Worm (Caenorhabditis elegans) whole organism, late embryonic: ENCODE measurements around the gene Y116F11B.17.

ENCODE experiments used
- F13H6.1 ChIP-seq: sonication (generic microtip); optimal IDR thresholded peaks from 2 replicates; lab custom pipeline; 2016; ENCODE audit warnings: missing genetic modification characterization, missing compliant biosample characterization
- K02D7.2 ChIP-seq: sonication (generic microtip); optimal IDR thresholded peaks from 2 replicates; lab custom pipeline; 2017; ENCODE audit warnings: mild to moderate bottlenecking, missing genetic modification characterization, missing compliant biosample characterization
- K09A11.1 ChIP-seq: sonication (generic microtip); optimal IDR thresholded peaks from 2 replicates; lab custom pipeline; 2017; ENCODE audit warnings: antibody characterized with exemption, mild to moderate bottlenecking, missing genetic modification characterization, missing compliant biosample characterization; ENCODE audit not compliant: insufficient read depth
- ama-1 ChIP-seq: fragments of 150-350 bp; optimal IDR thresholded peaks from 2 replicates; lab custom pipeline; 2014
- ceh-2 ChIP-seq: sonication (generic microtip); optimal IDR thresholded peaks from 2 replicates; lab custom pipeline; 2016; ENCODE audit warnings: missing genotype, missing genetic modification characterization, missing compliant biosample characterization
- ceh-30 ChIP-seq: fragments of 150-350 bp; optimal IDR thresholded peaks from 2 replicates; lab custom pipeline; 2014; ENCODE audit warnings: missing biosample characterization, missing genetic modification characterization
- ceh-34 ChIP-seq: sonication (generic microtip); optimal IDR thresholded peaks from 2 replicates; lab custom pipeline; 2016; ENCODE audit warnings: mild to moderate bottlenecking, missing genetic modification characterization, missing compliant biosample characterization
- ceh-48 ChIP-seq: sonication (generic microtip); optimal IDR thresholded peaks from 2 replicates; lab custom pipeline; 2016; ENCODE audit warnings: missing genetic modification characterization, inconsistent platforms, missing compliant biosample characterization
- ceh-9 ChIP-seq: sonication (generic microtip); optimal IDR thresholded peaks from 2 replicates; lab custom pipeline; 2016; ENCODE audit warnings: mild to moderate bottlenecking, missing genetic modification characterization, inconsistent platforms, missing compliant biosample characterization
- dmd-4 ChIP-seq: sonication (generic microtip); optimal IDR thresholded peaks from 2 replicates; lab custom pipeline; 2016; ENCODE audit warnings: borderline replicate concordance, missing genetic modification characterization, missing compliant biosample characterization
- dve-1 ChIP-seq: sonication (generic microtip); optimal IDR thresholded peaks from 2 replicates; lab custom pipeline; 2017; ENCODE audit warnings: antibody characterized with exemption, mild to moderate bottlenecking, missing genetic modification characterization, missing compliant biosample characterization
- eyg-1 ChIP-seq: sonication (generic microtip); optimal IDR thresholded peaks from 2 replicates; lab custom pipeline; 2016; ENCODE audit warnings: missing genotype, missing genetic modification characterization, missing compliant biosample characterization
- fax-1 ChIP-seq: sonication (generic microtip); optimal IDR thresholded peaks from 2 replicates; lab custom pipeline; 2016; ENCODE audit warnings: missing genotype, missing genetic modification characterization, missing compliant biosample characterization
- gmeb-2 ChIP-seq: sonication (generic microtip); optimal IDR thresholded peaks from 2 replicates; lab custom pipeline; 2016; ENCODE audit warnings: missing genetic modification characterization, inconsistent platforms, missing compliant biosample characterization
- hlh-15 ChIP-seq: sonication (generic microtip); optimal IDR thresholded peaks from 2 replicates; lab custom pipeline; 2016; ENCODE audit warnings: missing genetic modification characterization, missing compliant biosample characterization
- hlh-30 ChIP-seq: sonication (generic microtip); optimal IDR thresholded peaks from 2 replicates; lab custom pipeline; 2017; ENCODE audit warnings: antibody characterized with exemption, missing genetic modification characterization, missing compliant biosample characterization; ENCODE audit not compliant: insufficient read depth
- hlh-6 ChIP-seq: sonication (generic microtip); optimal IDR thresholded peaks from 2 replicates; lab custom pipeline; 2016; ENCODE audit warnings: missing genotype, missing genetic modification characterization, missing compliant biosample characterization
- hlh-8 ChIP-seq: sonication (generic microtip); optimal IDR thresholded peaks from 2 replicates; lab custom pipeline; 2016; ENCODE audit warnings: missing genotype, missing genetic modification characterization, missing compliant biosample characterization
- madf-2 ChIP-seq: sonication (generic microtip); optimal IDR thresholded peaks from 2 replicates; lab custom pipeline; 2017; ENCODE audit warnings: missing genetic modification characterization, missing compliant biosample characterization
- nfya-1 ChIP-seq: sonication (generic microtip); optimal IDR thresholded peaks from 2 replicates; lab custom pipeline; 2017; ENCODE audit warnings: missing genetic modification characterization, mild to moderate bottlenecking, missing compliant biosample characterization, antibody characterized with exemption, moderate library complexity
- nhr-11 ChIP-seq: fragments of 150-350 bp; optimal IDR thresholded peaks from 2 replicates; lab custom pipeline; 2014; ENCODE audit warnings: missing biosample characterization, missing genetic modification characterization
- nhr-232 ChIP-seq: sonication (generic microtip); optimal IDR thresholded peaks from 2 replicates; lab custom pipeline; 2016; ENCODE audit warnings: missing genetic modification characterization, missing compliant biosample characterization
- odd-2 ChIP-seq: sonication (generic microtip); optimal IDR thresholded peaks from 2 replicates; lab custom pipeline; 2017; ENCODE audit warnings: antibody characterized with exemption, mild to moderate bottlenecking, missing genetic modification characterization, missing compliant biosample characterization
- pag-3 ChIP-seq: sonication (generic microtip); optimal IDR thresholded peaks from 2 replicates; lab custom pipeline; 2016; ENCODE audit warnings: missing compliant biosample characterization, missing genetic modification characterization, borderline replicate concordance
- pha-4 ChIP-seq: fragments of 150-350 bp; optimal IDR thresholded peaks from 2 replicates; lab custom pipeline; 2018; ENCODE audit warnings: missing biosample characterization, missing genetic modification reagents, missing genetic modification characterization
- ref-2 ChIP-seq: sonication (generic microtip); optimal IDR thresholded peaks from 2 replicates; lab custom pipeline; 2016; ENCODE audit warnings: missing genetic modification characterization, missing compliant biosample characterization
- syd-9 ChIP-seq: sonication (generic microtip); optimal IDR thresholded peaks from 2 replicates; lab custom pipeline; 2016; ENCODE audit warnings: mild to moderate bottlenecking, missing genetic modification characterization, moderate library complexity, missing compliant biosample characterization
- tbx-2 ChIP-seq: sonication (generic microtip); optimal IDR thresholded peaks from 2 replicates; lab custom pipeline; 2016; ENCODE audit warnings: missing genetic modification characterization, missing compliant biosample characterization
- ttx-3 ChIP-seq: sonication (generic microtip); optimal IDR thresholded peaks from 2 replicates; lab custom pipeline; 2016; ENCODE audit warnings: missing genetic modification reagents, missing genetic modification characterization, missing compliant biosample characterization
- unc-55 ChIP-seq: sonication (generic microtip); optimal IDR thresholded peaks from 2 replicates; lab custom pipeline; 2017; ENCODE audit warnings: missing biosample characterization, missing genetic modification reagents, missing genetic modification characterization
- unc-86 ChIP-seq: sonication (generic microtip); optimal IDR thresholded peaks from 2 replicates; lab custom pipeline; 2016; ENCODE audit warnings: missing genetic modification characterization, missing compliant biosample characterization
- ztf-16 ChIP-seq: sonication (generic microtip); optimal IDR thresholded peaks from 2 replicates; lab custom pipeline; 2017; ENCODE audit warnings: missing genetic modification characterization, missing compliant biosample characterization

The Y116F11B.17 gene

ce11 chrV:19829225-19829624 lies 7.2 kb upstream of the Y116F11B.17 start:
- TF ChIP-seq F13H6.1 (tag; lab: Kevin White, UChicago) = no peak
- TF ChIP-seq fax-1 (tag; lab: Kevin White, UChicago) = no peak
- TF ChIP-seq dve-1 (tag; lab: Kevin White, UChicago) = peak; percentile 71
- TF ChIP-seq pag-3 (tag; lab: Kevin White, UChicago) = peak; percentile 42

- TF ChIP-seq dve-1 (tag; lab: Kevin White, UChicago) (peak; percentile 57), unc-86 (tag; lab: Kevin White, UChicago) (no peak), ceh-34 (tag; lab: Kevin White, UChicago) (no peak)
These were observed 5.5 kb upstream of the Y116F11B.17 start for ce11 chrV:19827481-19827880.

ce11 chrV:19820178-19820577 lies 1.8 kb downstream of the Y116F11B.17 start:
- TF ChIP-seq dve-1 (tag; lab: Kevin White, UChicago) = peak; percentile 91
- TF ChIP-seq ceh-30 = no peak
- TF ChIP-seq ama-1 (lab: Kevin White, UChicago) = no peak
- TF ChIP-seq, all 69 proteins: peak for 1

ce11 chrV:19814833-19815232 lies 7.2 kb downstream of the Y116F11B.17 start, which contains the start of gene daf-28:
Gene daf-28 (plus strand): TSS chrV:19815133.
- TF ChIP-seq ref-2 (tag; lab: Kevin White, UChicago) = no peak
- no peak for TF ChIP-seq hlh-15
- no peak for TF ChIP-seq ceh-9
- TF ChIP-seq pha-4 (tag; lab: Kevin White, UChicago) = no peak
- no peak for TF ChIP-seq odd-2 (tag; lab: Kevin White, UChicago)
- TF ChIP-seq K09A11.1 (tag; lab: Kevin White, UChicago) = no peak
- TF ChIP-seq, all 69 proteins: peak for 0

- no peak for TF ChIP-seq K02D7.2 (tag; lab: Kevin White, UChicago)
- TF ChIP-seq nfya-1 = no peak
- TF ChIP-seq dve-1 (tag; lab: Kevin White, UChicago) = no peak
These were observed 16.4 kb downstream of the Y116F11B.17 start for ce11 chrV:19805548-19805947.

ce11 chrV:19802797-19803196 lies 19.2 kb downstream of the Y116F11B.17 start:
- TF ChIP-seq pag-3 (tag; lab: Kevin White, UChicago) = no peak
- no peak for TF ChIP-seq ceh-34 (tag; lab: Kevin White, UChicago)
- no peak for TF ChIP-seq dmd-4 (tag; lab: Kevin White, UChicago)
- no peak for TF ChIP-seq nhr-11 (tag; lab: Kevin White, UChicago)
- no peak for TF ChIP-seq fax-1 (tag; lab: Kevin White, UChicago)
- no peak for TF ChIP-seq eyg-1 (tag; lab: Kevin White, UChicago)
- TF ChIP-seq tbx-2 (tag; lab: Kevin White, UChicago) = no peak
- no peak for TF ChIP-seq unc-55 (GFP tag; lab: Kevin White, UChicago)
- no peak for TF ChIP-seq gmeb-2 (tag; lab: Kevin White, UChicago)
- no peak for TF ChIP-seq madf-2 (tag; lab: Kevin White, UChicago)
- TF ChIP-seq hlh-6 (tag; lab: Kevin White, UChicago) = no peak
- TF ChIP-seq hlh-8 = no peak
- no peak for TF ChIP-seq ztf-16 (tag; lab: Kevin White, UChicago)

ce11 chrV:19801033-19801432 lies 21.0 kb downstream of the Y116F11B.17 start, which contains the start of gene Y116F11B.2:
Gene Y116F11B.2 (minus strand): TSS chrV:19801133.
- TF ChIP-seq ztf-16 (tag; lab: Kevin White, UChicago) (no peak), syd-9 (tag; lab: Kevin White, UChicago) (no peak), ttx-3 (tag; lab: Kevin White, UChicago) (no peak), odd-2 (tag; lab: Kevin White, UChicago) (no peak), unc-55 (GFP tag; lab: Kevin White, UChicago) (no peak), ama-1 (lab: Kevin White, UChicago) (no peak), nhr-232 (no peak), hlh-30 (tag; lab: Kevin White, UChicago) (no peak), ceh-48 (tag; lab: Kevin White, UChicago) (no peak), ceh-2 (tag; lab: Kevin White, UChicago) (no peak)
